Worm (Caenorhabditis elegans) whole organism, L1 larva: ENCODE data around the gene C15C7.4.

Experiments used
- C16A3.4 ChIP-seq: fragments of 150-350 bp; optimal IDR thresholded peaks from 2 replicates; lab custom pipeline; 2014; ENCODE audit warnings: missing biosample characterization, missing genetic modification characterization
- F16B12.6 ChIP-seq: fragments of 150-350 bp; optimal IDR thresholded peaks from 2 replicates; lab custom pipeline; 2014; ENCODE audit warnings: missing biosample characterization, missing genetic modification characterization
- Y116A8C.19 ChIP-seq: sonication (generic microtip); optimal IDR thresholded peaks from 2 replicates; lab custom pipeline; 2016; ENCODE audit warnings: missing compliant biosample characterization, missing genetic modification characterization, borderline replicate concordance
- ceh-82 ChIP-seq, 3 experiments: fragments of 150-350 bp in 1 of 3; sonication (generic microtip) in 2 of 3; optimal IDR thresholded peaks; 2 replicates each; lab custom pipeline; 2014 to 2017; ENCODE audit warnings: missing biosample characterization in 3 of 3, missing genetic modification characterization in 3 of 3
- ces-1 ChIP-seq: fragments of 150-350 bp; optimal IDR thresholded peaks from 2 replicates; lab custom pipeline; 2014; ENCODE audit warnings: missing biosample characterization, missing genetic modification reagents, missing genetic modification characterization
- dsc-1 ChIP-seq: sonication (generic microtip); optimal IDR thresholded peaks from 2 replicates; lab custom pipeline; 2016; ENCODE audit warnings: mild to moderate bottlenecking, missing genetic modification characterization, missing compliant biosample characterization
- efl-1 ChIP-seq, 4 experiments: fragments of 150-350 bp; optimal IDR thresholded peaks in 3 of 4; peaks in 1 of 4; 1 replicate in 1 of 4; 2 replicates in 3 of 4; lab custom pipeline; 2014; ENCODE audit warnings: missing biosample characterization in 2 of 4, missing genetic modification characterization in 2 of 4, missing genetic modification reagents in 2 of 4
- efl-3 ChIP-seq: fragments of 200-800 bp; sonication (Bioruptor generic); optimal IDR thresholded peaks from 2 replicates; lab custom pipeline; 2018; ENCODE audit warnings: mild to moderate bottlenecking, missing genetic modification characterization, missing compliant biosample characterization
- egl-27 ChIP-seq, 2 experiments: fragments of 150-350 bp in 1 of 2; sonication (generic microtip); optimal IDR thresholded peaks; 3 replicates each; lab custom pipeline; 2017 to 2018; ENCODE audit warnings: missing biosample characterization in 2 of 2, missing genetic modification characterization in 2 of 2, missing genetic modification reagents in 2 of 2
- elt-2 ChIP-seq: sonication (generic microtip); optimal IDR thresholded peaks from 2 replicates; lab custom pipeline; 2016; ENCODE audit warnings: missing genetic modification characterization, mild to moderate bottlenecking, inconsistent platforms, missing compliant biosample characterization, missing genetic modification reagents
- elt-3 ChIP-seq, 6 experiments: fragments of 150-350 bp in 1 of 6; sonication (generic microtip); optimal IDR thresholded peaks; 2 replicates each; lab custom pipeline; 2017 to 2018; ENCODE audit warnings: missing biosample characterization in 6 of 6, missing genetic modification characterization in 6 of 6, inconsistent platforms in 1 of 6
- ets-5 ChIP-seq: fragments of 200-800 bp; sonication (Bioruptor generic); IDR thresholded peaks from 2 replicates; pipeline ENCODE4 v1.3.6; 2022; ENCODE audit warnings: missing genetic modification characterization, missing compliant biosample characterization
- fkh-4 ChIP-seq: sonication (generic microtip); optimal IDR thresholded peaks from 2 replicates; lab custom pipeline; 2016; ENCODE audit warnings: missing compliant biosample characterization, missing genetic modification characterization, borderline replicate concordance
- grh-1 ChIP-seq: fragments of 200-800 bp; sonication (Bioruptor generic); IDR thresholded peaks from 2 replicates; pipeline ENCODE4 v1.3.6; 2022; ENCODE audit warnings: missing genetic modification reagents, missing genetic modification characterization, missing compliant biosample characterization
- lin-14 ChIP-seq: fragments of 200-800 bp; sonication (Bioruptor generic); optimal IDR thresholded peaks from 2 replicates; lab custom pipeline; 2018; ENCODE audit warnings: mild to moderate bottlenecking, missing genetic modification characterization, moderate library complexity, missing compliant biosample characterization
- lin-15B ChIP-seq: fragments of 150-350 bp; sonication (generic microtip); optimal IDR thresholded peaks from 3 replicates; lab custom pipeline; 2014; ENCODE audit warnings: missing biosample characterization, missing genetic modification characterization
- lin-39 ChIP-seq: fragments of 150-350 bp; optimal IDR thresholded peaks from 2 replicates; lab custom pipeline; 2014; ENCODE audit warnings: missing biosample characterization, missing genetic modification reagents, missing genetic modification characterization
- lsy-2 ChIP-seq, 2 experiments: fragments of 150-350 bp; optimal IDR thresholded peaks; 2 replicates each; lab custom pipeline; 2014; ENCODE audit warnings: missing biosample characterization in 2 of 2, missing genetic modification characterization in 2 of 2
- mab-9 ChIP-seq: fragments of 200-800 bp; sonication (Bioruptor generic); IDR thresholded peaks from 2 replicates; pipeline ENCODE4 v1.3.6; 2022; ENCODE audit warnings: missing genetic modification reagents, missing genetic modification characterization, missing compliant biosample characterization
- mef-2 ChIP-seq: fragments of 150-350 bp; optimal IDR thresholded peaks from 2 replicates; lab custom pipeline; 2014; ENCODE audit warnings: missing biosample characterization, missing genetic modification characterization
- nhr-19 ChIP-seq: fragments of 200-800 bp; sonication (Bioruptor generic); conservative IDR thresholded peaks from 2 replicates; pipeline ENCODE4 v1.3.6; 2022; ENCODE audit warnings: missing genetic modification characterization, missing compliant biosample characterization
- nhr-77 ChIP-seq: fragments of 150-350 bp; optimal IDR thresholded peaks from 2 replicates; lab custom pipeline; 2014; ENCODE audit warnings: missing biosample characterization, missing genetic modification characterization
- nhr-85 ChIP-seq: sonication (generic microtip); peaks from one replicate; lab custom pipeline; 2016; ENCODE audit warnings: missing genetic modification characterization, inconsistent platforms, missing compliant biosample characterization
- pag-3 ChIP-seq: sonication (generic microtip); optimal IDR thresholded peaks from 2 replicates; lab custom pipeline; 2017; ENCODE audit warnings: missing genetic modification characterization, mild to moderate bottlenecking, missing compliant biosample characterization, antibody characterized with exemption, borderline replicate concordance; ENCODE audit not compliant: insufficient read depth
- pqm-1 ChIP-seq: sonication (generic microtip); optimal IDR thresholded peaks from 3 replicates; lab custom pipeline; 2017; ENCODE audit warnings: missing biosample characterization, missing genetic modification characterization
- snpc-4 ChIP-seq: fragments of 150-350 bp; optimal IDR thresholded peaks from 2 replicates; lab custom pipeline; 2014; ENCODE audit warnings: missing biosample characterization, missing genetic modification characterization
- snu-23 ChIP-seq: sonication (generic microtip); optimal IDR thresholded peaks from 2 replicates; lab custom pipeline; 2016; ENCODE audit warnings: missing genetic modification characterization, missing compliant biosample characterization
- swsn-7 ChIP-seq: sonication (generic microtip); optimal IDR thresholded peaks from 2 replicates; lab custom pipeline; 2016; ENCODE audit warnings: missing genetic modification characterization, missing compliant biosample characterization
- tlp-1 ChIP-seq: fragments of 150-350 bp; optimal IDR thresholded peaks from 2 replicates; lab custom pipeline; 2014; ENCODE audit warnings: missing biosample characterization, missing genetic modification characterization
- unc-62 ChIP-seq: fragments of 150-350 bp; optimal IDR thresholded peaks from 2 replicates; lab custom pipeline; 2014; ENCODE audit warnings: missing biosample characterization, missing genetic modification reagents, missing genetic modification characterization
- unc-86 ChIP-seq: sonication (generic microtip); optimal IDR thresholded peaks from 2 replicates; lab custom pipeline; 2016; ENCODE audit warnings: missing genetic modification characterization, missing compliant biosample characterization
- xbp-1 ChIP-seq: sonication (generic microtip); optimal IDR thresholded peaks from 2 replicates; lab custom pipeline; 2016; ENCODE audit warnings: missing genetic modification characterization, missing compliant biosample characterization
- zip-4 ChIP-seq: fragments of 200-800 bp; sonication (Bioruptor generic); optimal IDR thresholded peaks from 2 replicates; lab custom pipeline; 2018; ENCODE audit warnings: mild to moderate bottlenecking, missing genetic modification characterization, moderate library complexity, missing compliant biosample characterization
- ztf-11 ChIP-seq, 2 experiments: sonication (generic microtip); optimal IDR thresholded peaks; 2 replicates each; lab custom pipeline; 2016 to 2017; ENCODE audit warnings: missing genetic modification characterization in 2 of 2, missing biosample characterization in 1 of 2, missing compliant biosample characterization in 1 of 2

C15C7.4 gene

DNA sequence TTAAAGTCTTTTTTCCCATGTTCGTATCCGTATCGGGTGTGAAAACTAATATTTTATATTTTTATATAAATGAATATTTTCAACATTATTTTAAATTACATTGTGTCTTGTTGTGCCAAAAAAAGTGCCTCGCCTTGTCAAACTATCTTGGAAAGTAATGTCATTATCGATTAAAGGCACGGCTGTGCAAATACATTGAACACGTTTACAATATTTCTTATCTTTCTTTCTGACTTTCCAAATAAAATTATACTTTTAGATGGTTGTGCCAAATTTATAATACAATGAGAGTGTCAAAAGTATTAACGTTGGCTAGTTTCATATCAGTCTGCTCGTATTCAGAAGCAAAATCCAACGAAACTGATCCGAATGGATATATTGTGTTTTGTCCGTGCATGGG lies 20.2 kb downstream of the C15C7.4 start, which contains the start of gene pfut-1:
Gene pfut-1 (plus strand): TSS at position 258 of the 400 bp plus-strand sequence.
- TF ChIP-seq efl-1 (optimal IDR thresholded peaks at IDR 0.05; lab: Kevin White, UChicago) (no peak), efl-1 (GFP tag; optimal IDR thresholded peaks at IDR 0.05 in 1 of 2; lab: Kevin White, UChicago) (no peak), elt-2 (tag; lab: Kevin White, UChicago) (peak; percentile 23)

DNA sequence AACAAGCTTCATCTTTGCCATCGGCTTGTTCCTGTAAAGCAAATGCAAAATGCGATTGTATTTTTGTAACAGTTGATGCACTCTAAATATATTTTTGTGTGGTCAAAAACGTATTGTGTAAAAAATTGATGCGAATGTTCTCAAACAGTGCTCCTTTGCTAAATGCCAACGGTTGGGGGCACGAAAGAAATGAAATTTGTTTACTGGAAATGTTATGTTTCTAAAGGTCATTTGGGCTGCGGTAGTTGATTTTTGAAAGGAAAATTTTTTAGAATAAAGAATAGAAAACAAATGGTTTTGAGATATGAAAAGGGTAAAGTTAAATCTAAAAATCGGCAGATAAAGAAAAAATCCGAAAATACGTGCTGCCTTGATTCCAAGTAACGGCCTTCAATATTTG lies 25.1 kb downstream of the C15C7.4 start, which contains the start of gene C15C7.6:
Gene C15C7.6 (minus strand): TSS at position 101 of the 400 bp plus-strand sequence.
- TF ChIP-seq mef-2 (tag; lab: Kevin White, UChicago), result no peak
- TF ChIP-seq C16A3.4, result no peak
- TF ChIP-seq pqm-1 (tag; lab: Kevin White, UChicago), result no peak
- TF ChIP-seq efl-3 (GFP tag; lab: Kevin White, UChicago), result no peak
- no peak for TF ChIP-seq snpc-4 (tag; lab: Kevin White, UChicago)
- no peak for TF ChIP-seq nhr-85 (tag; lab: Kevin White, UChicago)
- TF ChIP-seq lin-15B (tag; lab: Kevin White, UChicago), result no peak
- TF ChIP-seq zip-4 (GFP tag; lab: Kevin White, UChicago), result no peak
- TF ChIP-seq F16B12.6 (tag; lab: Kevin White, UChicago), result no peak
- TF ChIP-seq unc-86 (tag; lab: Kevin White, UChicago), result no peak
- TF ChIP-seq lin-39 (tag; lab: Kevin White, UChicago), result no peak
- TF ChIP-seq mab-9 (GFP tag; lab: Robert Waterston, UW), result no peak
- TF ChIP-seq xbp-1 (tag; lab: Kevin White, UChicago), result no peak
- TF ChIP-seq dsc-1 (tag; lab: Kevin White, UChicago), result no peak

DNA sequence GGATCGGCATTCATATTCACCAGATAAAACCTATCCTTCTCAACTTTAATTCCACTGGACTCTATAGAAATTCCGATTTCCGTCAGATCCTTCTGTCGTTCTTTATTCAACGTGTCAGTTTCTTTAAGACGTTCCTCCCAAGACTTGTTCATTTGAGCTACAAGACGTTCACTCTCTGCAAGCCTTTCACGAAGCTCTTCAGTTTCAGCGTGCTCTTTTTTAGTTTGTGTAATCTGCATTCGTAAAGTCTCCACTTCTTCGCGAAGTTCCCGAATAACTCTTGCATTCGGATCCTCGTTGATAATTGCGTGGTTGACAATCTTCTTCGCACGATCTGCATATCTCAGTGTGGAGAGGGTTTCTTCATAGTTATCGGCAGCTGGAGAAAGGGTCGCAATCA lies 31.4 kb downstream of the C15C7.4 start:
- no peak for TF ChIP-seq pag-3 (tag; lab: Kevin White, UChicago)
- no peak for TF ChIP-seq ets-5 (GFP tag; lab: Robert Waterston, UW)
- no peak for TF ChIP-seq lsy-2 (tag; optimal IDR thresholded peaks at IDR 0.05; lab: Kevin White, UChicago)
- TF ChIP-seq egl-27 (tag; optimal IDR thresholded peaks at IDR 0.05; lab: Kevin White, UChicago), result no peak
- TF ChIP-seq tlp-1 (tag; lab: Kevin White, UChicago), result no peak
- no peak for TF ChIP-seq nhr-19
- TF ChIP-seq ces-1, result no peak
- no peak for TF ChIP-seq swsn-7 (tag; lab: Kevin White, UChicago)
- no peak for TF ChIP-seq fkh-4 (tag; lab: Kevin White, UChicago)
- TF ChIP-seq grh-1 (GFP tag; lab: Robert Waterston, UW), result no peak
- no peak for TF ChIP-seq unc-86 (tag; lab: Kevin White, UChicago)

DNA sequence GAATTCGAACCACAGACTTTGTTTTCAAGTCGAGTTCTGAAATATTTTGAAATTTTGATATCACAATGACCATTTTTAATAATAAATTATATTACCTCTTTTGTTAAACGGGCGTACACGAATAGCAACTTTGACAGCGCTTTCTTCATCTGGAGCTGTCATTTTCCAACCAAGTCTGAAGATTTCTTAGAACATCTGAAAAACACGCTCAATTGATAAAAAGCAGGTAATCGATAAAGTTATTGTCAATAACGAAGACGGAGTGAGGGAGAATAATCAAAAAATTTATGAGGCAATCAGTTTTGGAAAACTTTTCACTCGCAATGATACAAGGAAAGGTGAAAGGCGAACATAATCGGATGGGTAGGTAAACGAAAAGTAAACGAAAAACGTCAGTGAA lies 33.1 kb downstream of the C15C7.4 start, which contains the start of gene klp-4:
Gene klp-4 (minus strand): TSS at position 201 of the 400 bp plus-strand sequence.
- TF ChIP-seq unc-86 (tag; lab: Kevin White, UChicago) (no peak), snpc-4 (tag; lab: Kevin White, UChicago) (no peak), elt-3 (tag; optimal IDR thresholded peaks at IDR 0.05; lab: Kevin White, UChicago) (no peak), nhr-85 (tag; lab: Kevin White, UChicago) (no peak), ztf-11 (tag; optimal IDR thresholded peaks at IDR 0.05; lab: Kevin White, UChicago) (no peak), unc-62 (GFP tag; lab: Kevin White, UChicago) (no peak), lin-14 (GFP tag; lab: Kevin White, UChicago) (no peak), Y116A8C.19 (tag; lab: Kevin White, UChicago) (no peak), ceh-82 (tag; optimal IDR thresholded peaks at IDR 0.05; lab: Kevin White, UChicago) (no peak), nhr-19 (no peak), snu-23 (GFP tag; lab: Kevin White, UChicago) (no peak), nhr-77 (tag; lab: Kevin White, UChicago) (no peak)
